Fruit fly (Drosophila melanogaster) whole organism, embryonic: ENCODE results near the gene trx.

Source experiments
- CG10274 ChIP-seq: fragments of 200-800 bp; sonication (Bioruptor generic); optimal IDR thresholded peaks from 3 replicates; lab custom pipeline; 2017; ENCODE audit warnings: missing biosample characterization, mild to moderate bottlenecking, missing genetic modification characterization
- CG11093 ChIP-seq: fragments of 200-800 bp; sonication (Bioruptor generic); IDR thresholded peaks from 3 replicates; pipeline ENCODE4 v1.3.6; 2022; ENCODE audit warnings: missing biosample characterization, missing genetic modification characterization
- CG1233 ChIP-seq: fragments of 200-800 bp; sonication (Bioruptor generic); optimal IDR thresholded peaks from 4 replicates; lab custom pipeline; 2018; ENCODE audit warnings: missing biosample characterization, mild to moderate bottlenecking, missing genetic modification characterization
- CG12942 ChIP-seq: fragments of 200-800 bp; sonication (Bioruptor generic); optimal IDR thresholded peaks from 3 replicates; lab custom pipeline; 2016; ENCODE audit warnings: missing biosample characterization, missing genetic modification characterization
- CG13424 ChIP-seq: fragments of 200-800 bp; sonication (Bioruptor generic); optimal IDR thresholded peaks from 2 replicates; lab custom pipeline; 2019; ENCODE audit warnings: missing biosample characterization, mild to moderate bottlenecking, missing genetic modification characterization, moderate library complexity
- CG14965 ChIP-seq: fragments of 200-800 bp; sonication (Bioruptor generic); optimal IDR thresholded peaks from 2 replicates; lab custom pipeline; 2016; ENCODE audit warnings: missing biosample characterization, missing genetic modification characterization, borderline replicate concordance
- CG1529 ChIP-seq: fragments of 200-800 bp; sonication (Bioruptor generic); optimal IDR thresholded peaks from 3 replicates; lab custom pipeline; 2018; ENCODE audit warnings: missing biosample characterization, missing genetic modification characterization
- CG15601 ChIP-seq: fragments of 200-800 bp; sonication (Bioruptor generic); optimal IDR thresholded peaks from 3 replicates; lab custom pipeline; 2019; ENCODE audit warnings: missing biosample characterization, mild to moderate bottlenecking, missing genetic modification characterization, moderate library complexity
- CG16779 ChIP-seq: fragments of 200-800 bp; sonication (Bioruptor generic); IDR thresholded peaks from 2 replicates; pipeline ENCODE4 v1.3.6; 2022; ENCODE audit warnings: missing biosample characterization, missing genetic modification characterization
- CG17186 ChIP-seq: fragments of 200-800 bp; sonication (Bioruptor generic); optimal IDR thresholded peaks from 3 replicates; lab custom pipeline; 2017; ENCODE audit warnings: missing biosample characterization, missing genetic modification reagents, missing genetic modification characterization
- CG17328 ChIP-seq: fragments of 200-800 bp; sonication (Bioruptor generic); IDR thresholded peaks from 2 replicates; pipeline ENCODE4 v1.3.6; 2022; ENCODE audit warnings: missing biosample characterization, missing genetic modification characterization
- CG17385 ChIP-seq: fragments of 200-800 bp; sonication (Bioruptor generic); optimal IDR thresholded peaks from 3 replicates; lab custom pipeline; 2018; ENCODE audit warnings: missing biosample characterization, mild to moderate bottlenecking, missing genetic modification characterization
- CG18764 ChIP-seq: fragments of 200-800 bp; sonication (Bioruptor generic); optimal IDR thresholded peaks from 3 replicates; lab custom pipeline; 2016; ENCODE audit warnings: missing biosample characterization, missing genetic modification characterization
- CG33213 ChIP-seq: fragments of 200-800 bp; sonication (Bioruptor generic); optimal IDR thresholded peaks from 3 replicates; lab custom pipeline; 2016; ENCODE audit warnings: missing biosample characterization, missing genetic modification characterization
- CG6683 ChIP-seq: fragments of 200-800 bp; sonication (Bioruptor generic); optimal IDR thresholded peaks from 2 replicates; lab custom pipeline; 2017; ENCODE audit warnings: missing biosample characterization, mild to moderate bottlenecking, missing genetic modification characterization, missing genetic modification reagents
- CG6765 ChIP-seq: fragments of 200-800 bp; sonication (Bioruptor generic); optimal IDR thresholded peaks from 3 replicates; lab custom pipeline; 2017; ENCODE audit warnings: missing biosample characterization, mild to moderate bottlenecking, missing genetic modification characterization
- CG7271 ChIP-seq: fragments of 200-800 bp; sonication (Bioruptor generic); optimal IDR thresholded peaks from 2 replicates; lab custom pipeline; 2018; ENCODE audit warnings: missing biosample characterization, mild to moderate bottlenecking, missing genetic modification characterization, moderate library complexity
- CG7839 ChIP-seq: fragments of 200-800 bp; sonication (Bioruptor generic); optimal IDR thresholded peaks from 3 replicates; lab custom pipeline; 2018; ENCODE audit warnings: missing biosample characterization, mild to moderate bottlenecking, missing genetic modification characterization, moderate library complexity
- CG8478 ChIP-seq: fragments of >200 bp; optimal IDR thresholded peaks from 2 replicates; lab custom pipeline; 2018
- CG9609 ChIP-seq: fragments of 200-800 bp; sonication (Bioruptor generic); optimal IDR thresholded peaks from 3 replicates; lab custom pipeline; 2016; ENCODE audit warnings: missing biosample characterization, missing genetic modification characterization
- CTCF ChIP-seq: fragments of 200-800 bp; sonication (Bioruptor generic); optimal IDR thresholded peaks from 2 replicates; lab custom pipeline; 2017; ENCODE audit warnings: missing biosample characterization, mild to moderate bottlenecking, missing genetic modification characterization, moderate library complexity
- Camta ChIP-seq: fragments of 200-800 bp; sonication (Bioruptor generic); optimal IDR thresholded peaks from 2 replicates; lab custom pipeline; 2016; ENCODE audit warnings: missing biosample characterization, missing genetic modification characterization
- Dfd ChIP-seq, 2 experiments: fragments of >200 bp; optimal IDR thresholded peaks; 2 replicates each; lab custom pipeline; 2017; ENCODE audit warnings: missing biosample characterization in 2 of 2, missing genetic modification characterization in 2 of 2
- GATAe ChIP-seq: fragments of 200-800 bp; sonication (Bioruptor generic); conservative IDR thresholded peaks from 2 replicates; pipeline ENCODE4 v1.3.6; 2022; ENCODE audit warnings: missing biosample characterization, missing genetic modification characterization
- Myb ChIP-seq: fragments of 200-800 bp; sonication (Bioruptor generic); optimal IDR thresholded peaks from 2 replicates; lab custom pipeline; 2016; ENCODE audit warnings: missing biosample characterization, missing genetic modification characterization
- NC2α ChIP-seq: fragments of 200-800 bp; sonication (Bioruptor generic); optimal IDR thresholded peaks from 2 replicates; lab custom pipeline; 2016; ENCODE audit warnings: missing biosample characterization, missing genetic modification characterization
- Optix ChIP-seq: fragments of 200-800 bp; sonication (Bioruptor generic); IDR thresholded peaks from 3 replicates; pipeline ENCODE4 v1.3.6; 2022; ENCODE audit warnings: missing biosample characterization, missing genetic modification characterization
- Scr ChIP-seq: fragments of 200-800 bp; sonication (Bioruptor generic); IDR thresholded peaks from 2 replicates; pipeline ENCODE4 v1.3.6; 2022; ENCODE audit warnings: missing biosample characterization, missing genetic modification characterization; ENCODE audit not compliant: partially characterized antibody
- Spps ChIP-seq: fragments of 200-800 bp; sonication (Bioruptor generic); optimal IDR thresholded peaks from 2 replicates; lab custom pipeline; 2018; ENCODE audit warnings: missing biosample characterization, mild to moderate bottlenecking, missing genetic modification characterization
- Tbp ChIP-seq: fragments of >200 bp; optimal IDR thresholded peaks from 2 replicates; lab custom pipeline; 2018; ENCODE audit warnings: missing biosample characterization, missing genetic modification characterization
- Vsx1 ChIP-seq: fragments of 200-800 bp; sonication (Bioruptor generic); optimal IDR thresholded peaks from 2 replicates; lab custom pipeline; 2017; ENCODE audit warnings: missing biosample characterization, mild to moderate bottlenecking, missing genetic modification characterization, missing genetic modification reagents
- bcd ChIP-seq: fragments of 200-800 bp; sonication (Bioruptor generic); optimal IDR thresholded peaks from 2 replicates; lab custom pipeline; 2017; ENCODE audit warnings: missing biosample characterization, mild to moderate bottlenecking, missing genetic modification characterization
- bigmax ChIP-seq: fragments of 200-800 bp; sonication (Bioruptor generic); optimal IDR thresholded peaks from 2 replicates; lab custom pipeline; 2018; ENCODE audit warnings: missing biosample characterization, mild to moderate bottlenecking, missing genetic modification characterization
- btn ChIP-seq: fragments of 200-800 bp; sonication (Bioruptor generic); optimal IDR thresholded peaks from 2 replicates; lab custom pipeline; 2016; ENCODE audit warnings: missing biosample characterization, missing genetic modification characterization
- caup ChIP-seq: fragments of 200-800 bp; sonication (Bioruptor generic); optimal IDR thresholded peaks from 3 replicates; lab custom pipeline; 2017; ENCODE audit warnings: missing biosample characterization, mild to moderate bottlenecking, missing genetic modification characterization, moderate library complexity; ENCODE audit not compliant: severe bottlenecking
- cg ChIP-seq: fragments of 200-800 bp; sonication (Bioruptor generic); optimal IDR thresholded peaks from 3 replicates; lab custom pipeline; 2019; ENCODE audit warnings: missing biosample characterization, mild to moderate bottlenecking, missing genetic modification characterization, moderate library complexity
- ham ChIP-seq: fragments of 200-800 bp; sonication (Bioruptor generic); IDR thresholded peaks from 2 replicates; pipeline ENCODE4 v1.3.6; 2022; ENCODE audit warnings: missing biosample characterization, missing genetic modification characterization
- hbn ChIP-seq: fragments of 200-800 bp; sonication (Bioruptor generic); IDR thresholded peaks from 2 replicates; pipeline ENCODE4 v1.3.6; 2022; ENCODE audit warnings: missing biosample characterization, missing genetic modification characterization; ENCODE audit not compliant: partially characterized antibody
- insv ChIP-seq, 2 experiments: fragments of 200-800 bp; sonication (Bioruptor generic); optimal IDR thresholded peaks; 3 replicates each; lab custom pipeline; 2016 to 2018; ENCODE audit warnings: missing biosample characterization in 2 of 2, missing genetic modification characterization in 2 of 2
- inv ChIP-seq: fragments of 200-800 bp; sonication (Bioruptor generic); IDR thresholded peaks from 2 replicates; pipeline ENCODE4 v1.3.6; 2022; ENCODE audit warnings: missing biosample characterization, missing genetic modification characterization; ENCODE audit not compliant: partially characterized antibody
- kah ChIP-seq: fragments of 200-800 bp; sonication (Bioruptor generic); optimal IDR thresholded peaks from 2 replicates; lab custom pipeline; 2018; ENCODE audit warnings: missing biosample characterization, mild to moderate bottlenecking, missing genetic modification characterization
- lmd ChIP-seq: fragments of 200-800 bp; sonication (Bioruptor generic); IDR thresholded peaks from 2 replicates; pipeline ENCODE4 v1.3.6; 2022; ENCODE audit warnings: missing biosample characterization, missing genetic modification characterization
- mirr ChIP-seq: fragments of 200-800 bp; sonication (Bioruptor generic); optimal IDR thresholded peaks from 3 replicates; lab custom pipeline; 2018; ENCODE audit warnings: missing biosample characterization, mild to moderate bottlenecking, missing genetic modification characterization
- oc ChIP-seq: fragments of 200-800 bp; sonication (Bioruptor generic); optimal IDR thresholded peaks from 2 replicates; lab custom pipeline; 2018; ENCODE audit warnings: missing biosample characterization, mild to moderate bottlenecking, missing genetic modification characterization, moderate library complexity
- salm ChIP-seq: fragments of 200-800 bp; sonication (Bioruptor generic); optimal IDR thresholded peaks from 2 replicates; lab custom pipeline; 2018; ENCODE audit warnings: missing biosample characterization, mild to moderate bottlenecking, missing genetic modification characterization
- ssp ChIP-seq: fragments of 200-800 bp; sonication (Bioruptor generic); IDR thresholded peaks from 2 replicates; pipeline ENCODE4 v1.3.6; 2022; ENCODE audit warnings: missing biosample characterization, missing genetic modification characterization
- tio ChIP-seq: fragments of 200-800 bp; sonication (Bioruptor generic); optimal IDR thresholded peaks from 2 replicates; lab custom pipeline; 2017; ENCODE audit warnings: missing biosample characterization, missing genetic modification characterization, inconsistent platforms
- twi ChIP-seq: fragments of 200-800 bp; optimal IDR thresholded peaks from 2 replicates; lab custom pipeline; 2019; ENCODE audit warnings: missing biosample characterization, mild to moderate bottlenecking, missing genetic modification characterization, moderate library complexity
- unpg ChIP-seq: fragments of 200-800 bp; sonication (Bioruptor generic); optimal IDR thresholded peaks from 3 replicates; lab custom pipeline; 2018; ENCODE audit warnings: missing biosample characterization, mild to moderate bottlenecking, missing genetic modification characterization, moderate library complexity
- zf30C ChIP-seq: fragments of 200-800 bp; sonication (Bioruptor generic); optimal IDR thresholded peaks from 3 replicates; lab custom pipeline; 2018; ENCODE audit warnings: missing biosample characterization, mild to moderate bottlenecking, missing genetic modification characterization

Gene trx

dm6 chr3R:14283754-14284421, 2.8 kb downstream of the trx start (continued):
- TF ChIP-seq insv (GFP tag; optimal IDR thresholded peaks at IDR 0.05; lab: Kevin White, UChicago) (peak in 1 of 2 experiments; percentile 72), CG17186 (GFP tag; lab: Kevin White, UChicago) (peak; percentile 94), unpg (GFP tag; lab: Kevin White, UChicago) (peak; percentile 99), ssp (GFP tag; lab: Robert Waterston, UW) (no peak), CG9609 (GFP tag; lab: Kevin White, UChicago) (peak; percentile 92), Spps (tag; lab: Kevin White, UChicago) (peak; percentile 96), inv (GFP tag; lab: Robert Waterston, UW) (no peak), CG10274 (GFP tag; lab: Kevin White, UChicago) (peak; percentile 91), caup (GFP tag; lab: Kevin White, UChicago) (peak; percentile 99), CG7839 (tag; lab: Kevin White, UChicago) (peak; percentile 99), CG13424 (peak; percentile 99), Myb (GFP tag; lab: Kevin White, UChicago) (peak; percentile 67), CG11093 (peak; percentile 98), CG17385 (GFP tag; lab: Kevin White, UChicago) (peak; percentile 97), NC2α (GFP tag; lab: Kevin White, UChicago) (peak; percentile 90), ham (GFP tag; lab: Robert Waterston, UW) (no peak), CG33213 (GFP tag; lab: Kevin White, UChicago) (peak; percentile 90), tio (peak; percentile 98), kah (GFP tag; lab: Kevin White, UChicago) (peak; percentile 94), CG16779 (no peak), Dfd (GFP tag; optimal IDR thresholded peaks at IDR 0.05; lab: Kevin White, UChicago) (peak in 1 of 2 experiments; percentile 89), GATAe (GFP tag; lab: Robert Waterston, UW) (no peak), btn (GFP tag; lab: Kevin White, UChicago) (peak; percentile 75), cg (GFP tag; lab: Kevin White, UChicago) (peak; percentile 89), twi (tag; lab: Kevin White, UChicago) (peak; percentile 94), Tbp (no peak), bcd (peak; percentile 99), CG17328 (GFP tag; lab: Robert Waterston, UW) (no peak), Scr (GFP tag; lab: Robert Waterston, UW) (no peak), CG1233 (peak; percentile 98), mirr (GFP tag; lab: Kevin White, UChicago) (peak; percentile 87), lmd (GFP tag; lab: Robert Waterston, UW) (no peak), CG14965 (GFP tag; lab: Kevin White, UChicago) (peak; percentile 22), CG1529 (GFP tag; lab: Kevin White, UChicago) (peak; percentile 98), CG15601 (tag; lab: Kevin White, UChicago) (peak; percentile 98), CTCF (GFP tag; lab: Kevin White, UChicago) (peak; percentile 73), Camta (GFP tag; lab: Kevin White, UChicago) (peak; percentile 95), hbn (GFP tag; lab: Robert Waterston, UW) (no peak), CG7271 (tag; lab: Kevin White, UChicago) (peak; percentile 87), CG12942 (GFP tag; lab: Kevin White, UChicago) (peak; percentile 98), Vsx1 (GFP tag; lab: Kevin White, UChicago) (peak; percentile 98), Optix (GFP tag; lab: Robert Waterston, UW) (no peak), CG18764 (peak; percentile 97), zf30C (peak; percentile 92), CG6765 (GFP tag; lab: Kevin White, UChicago) (peak; percentile 96), CG6683 (peak; percentile 96), bigmax (GFP tag; lab: Kevin White, UChicago) (peak; percentile 69), salm (tag; lab: Kevin White, UChicago) (peak; percentile 98), oc (tag; lab: Kevin White, UChicago) (peak; percentile 99), CG8478 (lab: Kevin White, UChicago) (no peak)
